Worm (Caenorhabditis elegans): ENCODE data around the gene nfya-1.

nfya-1 gene

ce11 chrX:11993327-11993726, 46.7 kb upstream of the nfya-1 start:
- TF ChIP-seq C38D4.7 (GFP tag; optimal IDR thresholded peaks at IDR 0.05) (no peak), dve-1 (tag; optimal IDR thresholded peaks at IDR 0.05) (no peak), mec-3 (tag; optimal IDR thresholded peaks at IDR 0.05; ENCODE audit: borderline replicate concordance) (no peak), unc-42 (tag; optimal IDR thresholded peaks at IDR 0.05) (no peak), ceh-45 (GFP tag; IDR thresholded peaks at IDR 0.05) (no peak), ceh-22 (tag; optimal IDR thresholded peaks at IDR 0.05) (no peak), F13H6.1 (tag; optimal IDR thresholded peaks at IDR 0.05) (no peak), ama-1 (optimal IDR thresholded peaks at IDR 0.05) (no peak), lim-6 (tag; optimal IDR thresholded peaks at IDR 0.05) (no peak), pqm-1 (tag; optimal IDR thresholded peaks at IDR 0.05) (no peak), pag-3 (tag; optimal IDR thresholded peaks at IDR 0.05; ENCODE audit: borderline replicate concordance) (no peak)

- TF ChIP-seq ceh-18 (tag; optimal IDR thresholded peaks at IDR 0.05), result no peak
- TF ChIP-seq che-1 (tag; optimal IDR thresholded peaks at IDR 0.05), result no peak
- no peak for TF ChIP-seq ttx-3 (tag; optimal IDR thresholded peaks at IDR 0.05)
- TF ChIP-seq pqm-1 (tag; optimal IDR thresholded peaks at IDR 0.05), result no peak
- TF ChIP-seq ceh-24 (tag; optimal IDR thresholded peaks at IDR 0.05), result no peak
- no peak for TF ChIP-seq eyg-1 (tag; optimal IDR thresholded peaks at IDR 0.05)
- TF ChIP-seq elt-4 (tag; optimal IDR thresholded peaks at IDR 0.05), result no peak
- no peak for TF ChIP-seq dmd-4 (tag; optimal IDR thresholded peaks at IDR 0.05; ENCODE audit: borderline replicate concordance)
- no peak for TF ChIP-seq rnt-1 (tag; optimal IDR thresholded peaks at IDR 0.05)
- no peak for TF ChIP-seq sox-2 (GFP tag; IDR thresholded peaks at IDR 0.05)
- TF ChIP-seq hlh-15 (tag; optimal IDR thresholded peaks at IDR 0.05), result no peak
- TF ChIP-seq nfya-1 (tag; optimal IDR thresholded peaks at IDR 0.05), result no peak
- no peak for TF ChIP-seq T23F11.4 (GFP tag; optimal IDR thresholded peaks at IDR 0.05)
- no peak for TF ChIP-seq ets-4 (tag; optimal IDR thresholded peaks at IDR 0.05)
- TF ChIP-seq ceh-14 (tag; optimal IDR thresholded peaks at IDR 0.05), result no peak
- TF ChIP-seq dve-1 (tag; optimal IDR thresholded peaks at IDR 0.05), result no peak
- no peak for TF ChIP-seq unc-86 (tag; optimal IDR thresholded peaks at IDR 0.05)
- TF ChIP-seq lim-6 (tag; optimal IDR thresholded peaks at IDR 0.05), result no peak
- no peak for TF ChIP-seq lin-11 (tag; optimal IDR thresholded peaks at IDR 0.05)
These were observed 46.1 kb upstream of the nfya-1 start for ce11 chrX:11992778-11993177.

DNA sequence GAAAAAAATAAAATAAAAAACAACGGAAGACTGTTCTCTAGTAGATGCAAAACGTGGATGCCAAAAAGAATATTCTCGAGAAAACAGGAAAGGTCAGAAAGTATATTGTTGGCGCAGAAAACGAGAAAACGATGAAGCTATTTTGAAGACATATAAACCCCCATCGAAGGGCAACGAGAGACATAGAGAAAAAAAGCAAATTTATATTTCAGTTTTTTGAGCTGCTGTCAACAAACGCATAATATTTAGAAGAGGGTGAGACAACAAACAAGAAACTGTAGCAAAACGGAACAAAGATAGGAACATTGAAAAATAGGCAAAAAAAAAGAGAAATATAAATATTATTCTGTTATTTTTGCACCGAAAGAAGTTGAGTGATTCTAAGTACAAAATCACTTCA, 45.6 kb upstream of the nfya-1 start:
- TF ChIP-seq C08G9.2 (tag; optimal IDR thresholded peaks at IDR 0.05) (no peak), F13H6.1 (tag; optimal IDR thresholded peaks at IDR 0.05) (no peak), ahr-1 (tag; optimal IDR thresholded peaks at IDR 0.05) (no peak), madf-2 (tag; optimal IDR thresholded peaks at IDR 0.05) (no peak), dve-1 (tag; optimal IDR thresholded peaks at IDR 0.05) (no peak), T23F11.4 (GFP tag; optimal IDR thresholded peaks at IDR 0.05) (no peak), ceh-30 (tag; optimal IDR thresholded peaks at IDR 0.05) (no peak), syd-9 (tag; optimal IDR thresholded peaks at IDR 0.05) (no peak), Y22D7AL.16 (tag; optimal IDR thresholded peaks at IDR 0.05) (no peak)

DNA sequence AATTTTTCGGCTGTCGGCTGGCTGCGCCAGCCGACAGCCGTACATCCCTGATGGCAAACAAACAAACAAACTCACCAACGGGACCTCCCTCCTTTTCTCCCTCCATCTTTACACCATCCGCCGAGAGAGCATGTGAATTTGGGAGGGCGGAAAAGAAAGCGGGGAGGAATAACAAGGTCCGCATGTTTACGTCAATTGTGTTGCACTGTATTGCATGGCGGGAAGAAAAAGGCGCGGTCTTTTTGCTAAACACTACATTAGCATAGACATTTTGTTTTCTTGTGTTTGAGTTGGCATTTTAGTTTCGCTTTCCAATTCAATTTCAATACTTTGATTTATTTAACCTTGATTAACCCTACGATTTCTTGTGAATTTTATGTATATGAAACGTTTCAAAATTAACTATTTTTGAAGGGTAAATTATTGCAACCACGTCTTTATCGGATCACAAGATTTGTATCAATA, 41.3 kb upstream of the nfya-1 start, which contains the start of gene C49F5.6:
TSS of gene C49F5.6 (plus strand) at position 415 of the 465 bp plus-strand sequence.
- TF ChIP-seq zip-5 (tag; optimal IDR thresholded peaks at IDR 0.05), result no peak
- no peak for TF ChIP-seq madf-2 (tag; optimal IDR thresholded peaks at IDR 0.05)
- no peak for TF ChIP-seq C38D4.7 (GFP tag; optimal IDR thresholded peaks at IDR 0.05)
- no peak for TF ChIP-seq ceh-24 (tag; optimal IDR thresholded peaks at IDR 0.05)
- no peak for TF ChIP-seq ceh-6 (GFP tag; optimal IDR thresholded peaks at IDR 0.05)
- no peak for TF ChIP-seq ceh-45 (GFP tag; IDR thresholded peaks at IDR 0.05)
- TF ChIP-seq pqm-1 (tag; optimal IDR thresholded peaks at IDR 0.05), result no peak
- no peak for TF ChIP-seq hlh-6 (tag; optimal IDR thresholded peaks at IDR 0.05)
- no peak for TF ChIP-seq K09A11.1 (tag; optimal IDR thresholded peaks at IDR 0.05; ENCODE audit: insufficient read depth)
- no peak for TF ChIP-seq sdc-2 (tag; optimal IDR thresholded peaks at IDR 0.05)
- TF ChIP-seq lim-6 (tag; optimal IDR thresholded peaks at IDR 0.05), result no peak
- TF ChIP-seq npax-4 (tag; optimal IDR thresholded peaks at IDR 0.05), result no peak
- no peak for TF ChIP-seq unc-42 (tag; optimal IDR thresholded peaks at IDR 0.05)
- no peak for TF ChIP-seq eyg-1 (tag; optimal IDR thresholded peaks at IDR 0.05)
- no peak for TF ChIP-seq ceh-30 (tag; optimal IDR thresholded peaks at IDR 0.05)
- TF ChIP-seq dve-1 (tag; optimal IDR thresholded peaks at IDR 0.05), result no peak

Measured in whole organism, late embryonic.